Worm (Caenorhabditis elegans) whole organism, late embryonic: ENCODE measurements around the gene C52E2.2.

Source experiments
- T23F11.4 ChIP-seq: fragments of 200-800 bp; sonication (Bioruptor generic); optimal IDR thresholded peaks from 2 replicates; lab custom pipeline; 2018; ENCODE audit warnings: mild to moderate bottlenecking, missing genetic modification characterization, missing compliant biosample characterization
- ceh-19 ChIP-seq: fragments of 200-800 bp; sonication (Bioruptor generic); optimal IDR thresholded peaks from 2 replicates; lab custom pipeline; 2018; ENCODE audit warnings: mild to moderate bottlenecking, missing genetic modification characterization, missing compliant biosample characterization
- gmeb-2 ChIP-seq: sonication (generic microtip); optimal IDR thresholded peaks from 2 replicates; lab custom pipeline; 2016; ENCODE audit warnings: missing genetic modification characterization, inconsistent platforms, missing compliant biosample characterization
- mec-3 ChIP-seq: sonication (generic microtip); optimal IDR thresholded peaks from 2 replicates; lab custom pipeline; 2016; ENCODE audit warnings: borderline replicate concordance, missing genetic modification characterization, missing compliant biosample characterization
- nhr-11 ChIP-seq: fragments of 150-350 bp; optimal IDR thresholded peaks from 2 replicates; lab custom pipeline; 2014; ENCODE audit warnings: missing biosample characterization, missing genetic modification characterization
- pros-1 ChIP-seq: fragments of 150-350 bp; optimal IDR thresholded peaks from 2 replicates; lab custom pipeline; 2014; ENCODE audit warnings: missing biosample characterization, missing genetic modification reagents, missing genetic modification characterization
- sox-2 ChIP-seq: fragments of 200-800 bp; sonication (Bioruptor generic); IDR thresholded peaks from 2 replicates; pipeline ENCODE4 v1.3.6; 2022; ENCODE audit warnings: missing genetic modification reagents, missing genetic modification characterization, missing compliant biosample characterization

- TF ChIP-seq mec-3 (tag; lab: Kevin White, UChicago) (no peak), gmeb-2 (tag; lab: Kevin White, UChicago) (no peak), sox-2 (GFP tag; lab: Robert Waterston, UW) (no peak), pros-1 (tag; lab: Kevin White, UChicago) (no peak), ceh-19 (GFP tag; lab: Kevin White, UChicago) (no peak), T23F11.4 (GFP tag; lab: Kevin White, UChicago) (no peak), nhr-11 (tag; lab: Kevin White, UChicago) (no peak)
Measured at ce11 chrII:1878663-1879062, 26.1 kb downstream of the C52E2.2 start, which contains the start of gene math-16.
